Worm (Caenorhabditis elegans) whole organism, L1 larva: ENCODE data around the gene T28B11.1.
A peak's percentile ranks its signal among the peaks of the same experiment; 100 is the strongest.

ENCODE experiments used
- C04F5.9 ChIP-seq: sonication (generic microtip); optimal IDR thresholded peaks from 2 replicates; lab custom pipeline; 2016; ENCODE audit warnings: missing genetic modification characterization, missing compliant biosample characterization
- C34B4.2 ChIP-seq: sonication (generic microtip); optimal IDR thresholded peaks from 2 replicates; lab custom pipeline; 2017; ENCODE audit warnings: mild to moderate bottlenecking, missing genetic modification characterization, missing compliant biosample characterization
- alr-1 ChIP-seq: fragments of 200-800 bp; sonication (Bioruptor generic); optimal IDR thresholded peaks from 2 replicates; lab custom pipeline; 2018; ENCODE audit warnings: borderline replicate concordance, mild to moderate bottlenecking, missing genetic modification characterization, missing compliant biosample characterization
- aly-2 ChIP-seq: fragments of 150-350 bp; optimal IDR thresholded peaks from 2 replicates; lab custom pipeline; 2014; ENCODE audit warnings: missing biosample characterization, missing genetic modification characterization
- blmp-1 ChIP-seq: fragments of 150-350 bp; optimal IDR thresholded peaks from 2 replicates; lab custom pipeline; 2014; ENCODE audit warnings: missing biosample characterization, missing genetic modification characterization
- ceh-63 ChIP-seq: fragments of 200-800 bp; sonication (Bioruptor generic); optimal IDR thresholded peaks from 2 replicates; lab custom pipeline; 2018; ENCODE audit warnings: mild to moderate bottlenecking, missing genetic modification characterization, missing compliant biosample characterization
- ceh-8 ChIP-seq: fragments of 200-800 bp; sonication (Bioruptor generic); optimal IDR thresholded peaks from 2 replicates; lab custom pipeline; 2018; ENCODE audit warnings: mild to moderate bottlenecking, missing genetic modification characterization, moderate library complexity, missing compliant biosample characterization
- ceh-90 ChIP-seq: sonication (generic microtip); optimal IDR thresholded peaks from 2 replicates; lab custom pipeline; 2016; ENCODE audit warnings: missing genetic modification characterization, missing compliant biosample characterization
- dsc-1 ChIP-seq: sonication (generic microtip); optimal IDR thresholded peaks from 2 replicates; lab custom pipeline; 2016; ENCODE audit warnings: mild to moderate bottlenecking, missing genetic modification characterization, missing compliant biosample characterization
- elt-2 ChIP-seq: sonication (generic microtip); optimal IDR thresholded peaks from 2 replicates; lab custom pipeline; 2016; ENCODE audit warnings: missing genetic modification characterization, mild to moderate bottlenecking, inconsistent platforms, missing compliant biosample characterization, missing genetic modification reagents
- elt-3 ChIP-seq, 6 experiments: fragments of 150-350 bp in 1 of 6; sonication (generic microtip); optimal IDR thresholded peaks; 2 replicates each; lab custom pipeline; 2017 to 2018; ENCODE audit warnings: missing biosample characterization in 6 of 6, missing genetic modification characterization in 6 of 6, inconsistent platforms in 1 of 6
- fkh-10 ChIP-seq: sonication (generic microtip); optimal IDR thresholded peaks from 2 replicates; lab custom pipeline; 2017; ENCODE audit warnings: missing biosample characterization, missing genetic modification reagents, missing genetic modification characterization
- fkh-8 ChIP-seq: sonication (generic microtip); optimal IDR thresholded peaks from 2 replicates; lab custom pipeline; 2016; ENCODE audit warnings: mild to moderate bottlenecking, missing genetic modification characterization, missing compliant biosample characterization
- hlh-4 ChIP-seq: sonication (generic microtip); optimal IDR thresholded peaks from 2 replicates; lab custom pipeline; 2016; ENCODE audit warnings: mild to moderate bottlenecking, missing genetic modification characterization, missing compliant biosample characterization
- hpl-2 ChIP-seq: fragments of 150-350 bp; optimal IDR thresholded peaks from 2 replicates; lab custom pipeline; 2014; ENCODE audit warnings: missing biosample characterization, missing genetic modification reagents, missing genetic modification characterization
- jun-1 ChIP-seq: fragments of 150-350 bp; optimal IDR thresholded peaks from 2 replicates; lab custom pipeline; 2014; ENCODE audit warnings: missing biosample characterization, missing genetic modification reagents, missing genetic modification characterization
- lin-13 ChIP-seq: fragments of 150-350 bp; optimal IDR thresholded peaks from 2 replicates; lab custom pipeline; 2014; ENCODE audit warnings: missing biosample characterization, missing genetic modification reagents, missing genetic modification characterization
- lin-14 ChIP-seq: fragments of 200-800 bp; sonication (Bioruptor generic); optimal IDR thresholded peaks from 2 replicates; lab custom pipeline; 2018; ENCODE audit warnings: mild to moderate bottlenecking, missing genetic modification characterization, moderate library complexity, missing compliant biosample characterization
- lin-35 ChIP-seq, 2 experiments: fragments of 150-350 bp; optimal IDR thresholded peaks; 2 replicates each; lab custom pipeline; 2014; ENCODE audit warnings: missing biosample characterization in 2 of 2, missing genetic modification characterization in 2 of 2, missing genetic modification reagents in 2 of 2
- lir-3 ChIP-seq: sonication (generic microtip); optimal IDR thresholded peaks from 2 replicates; lab custom pipeline; 2016; ENCODE audit warnings: mild to moderate bottlenecking, missing genetic modification characterization, moderate library complexity, missing compliant biosample characterization; ENCODE audit not compliant: poor library complexity
- mdl-1 ChIP-seq, 2 experiments: fragments of 150-350 bp; optimal IDR thresholded peaks; 2 replicates each; lab custom pipeline; 2014 to 2017; ENCODE audit warnings: missing biosample characterization in 2 of 2, missing genetic modification characterization in 2 of 2, inconsistent platforms in 1 of 2
- mef-2 ChIP-seq: fragments of 150-350 bp; optimal IDR thresholded peaks from 2 replicates; lab custom pipeline; 2014; ENCODE audit warnings: missing biosample characterization, missing genetic modification characterization
- nhr-19 ChIP-seq: fragments of 200-800 bp; sonication (Bioruptor generic); conservative IDR thresholded peaks from 2 replicates; pipeline ENCODE4 v1.3.6; 2022; ENCODE audit warnings: missing genetic modification characterization, missing compliant biosample characterization
- nhr-28 ChIP-seq: fragments of 150-350 bp; optimal IDR thresholded peaks from 2 replicates; lab custom pipeline; 2014; ENCODE audit warnings: missing biosample characterization, missing genetic modification characterization
- nhr-47 ChIP-seq: sonication (generic microtip); optimal IDR thresholded peaks from 2 replicates; lab custom pipeline; 2016; ENCODE audit warnings: mild to moderate bottlenecking, missing genetic modification characterization, moderate library complexity, missing compliant biosample characterization
- nhr-71 ChIP-seq: sonication (generic microtip); optimal IDR thresholded peaks from 2 replicates; lab custom pipeline; 2016; ENCODE audit warnings: mild to moderate bottlenecking, missing genetic modification characterization, moderate library complexity, missing compliant biosample characterization
- nhr-76 ChIP-seq: sonication (generic microtip); optimal IDR thresholded peaks from 2 replicates; lab custom pipeline; 2017; ENCODE audit warnings: missing biosample characterization, missing genetic modification characterization
- nhr-77 ChIP-seq: fragments of 150-350 bp; optimal IDR thresholded peaks from 2 replicates; lab custom pipeline; 2014; ENCODE audit warnings: missing biosample characterization, missing genetic modification characterization
- nhr-85 ChIP-seq: sonication (generic microtip); peaks from one replicate; lab custom pipeline; 2016; ENCODE audit warnings: missing genetic modification characterization, inconsistent platforms, missing compliant biosample characterization
- pag-3 ChIP-seq: sonication (generic microtip); optimal IDR thresholded peaks from 2 replicates; lab custom pipeline; 2017; ENCODE audit warnings: missing genetic modification characterization, mild to moderate bottlenecking, missing compliant biosample characterization, antibody characterized with exemption, borderline replicate concordance; ENCODE audit not compliant: insufficient read depth
- pax-3 ChIP-seq: fragments of 200-800 bp; sonication (Bioruptor generic); optimal IDR thresholded peaks from 2 replicates; lab custom pipeline; 2018; ENCODE audit warnings: mild to moderate bottlenecking, missing genetic modification characterization, moderate library complexity, missing compliant biosample characterization
- pqm-1 ChIP-seq: sonication (generic microtip); optimal IDR thresholded peaks from 3 replicates; lab custom pipeline; 2017; ENCODE audit warnings: missing biosample characterization, missing genetic modification characterization
- rnt-1 ChIP-seq: sonication (generic microtip); optimal IDR thresholded peaks from 2 replicates; lab custom pipeline; 2016; ENCODE audit warnings: mild to moderate bottlenecking, missing genetic modification characterization, moderate library complexity, missing compliant biosample characterization
- skn-1 ChIP-seq: fragments of 150-350 bp; optimal IDR thresholded peaks from 2 replicates; lab custom pipeline; 2014; ENCODE audit warnings: missing biosample characterization, missing genetic modification characterization
- tbx-2 ChIP-seq: sonication (generic microtip); optimal IDR thresholded peaks from 2 replicates; lab custom pipeline; 2016; ENCODE audit warnings: missing genetic modification characterization, missing compliant biosample characterization
- unc-30 ChIP-seq: sonication (generic microtip); optimal IDR thresholded peaks from 2 replicates; lab custom pipeline; 2017; ENCODE audit warnings: missing biosample characterization, missing genetic modification characterization
- unc-62 ChIP-seq: fragments of 150-350 bp; optimal IDR thresholded peaks from 2 replicates; lab custom pipeline; 2014; ENCODE audit warnings: missing biosample characterization, missing genetic modification reagents, missing genetic modification characterization
- unc-86 ChIP-seq: sonication (generic microtip); optimal IDR thresholded peaks from 2 replicates; lab custom pipeline; 2016; ENCODE audit warnings: missing genetic modification characterization, missing compliant biosample characterization
- unc-98 ChIP-seq: fragments of 200-800 bp; sonication (Bioruptor generic); IDR thresholded peaks from 2 replicates; pipeline ENCODE4 v1.3.6; 2022; ENCODE audit warnings: missing genetic modification characterization, missing compliant biosample characterization
- vab-15 ChIP-seq: sonication (generic microtip); optimal IDR thresholded peaks from 2 replicates; lab custom pipeline; 2017; ENCODE audit warnings: missing genotype, mild to moderate bottlenecking, missing genetic modification characterization, missing compliant biosample characterization
- xbp-1 ChIP-seq: sonication (generic microtip); optimal IDR thresholded peaks from 2 replicates; lab custom pipeline; 2016; ENCODE audit warnings: missing genetic modification characterization, missing compliant biosample characterization

T28B11.1 gene

DNA sequence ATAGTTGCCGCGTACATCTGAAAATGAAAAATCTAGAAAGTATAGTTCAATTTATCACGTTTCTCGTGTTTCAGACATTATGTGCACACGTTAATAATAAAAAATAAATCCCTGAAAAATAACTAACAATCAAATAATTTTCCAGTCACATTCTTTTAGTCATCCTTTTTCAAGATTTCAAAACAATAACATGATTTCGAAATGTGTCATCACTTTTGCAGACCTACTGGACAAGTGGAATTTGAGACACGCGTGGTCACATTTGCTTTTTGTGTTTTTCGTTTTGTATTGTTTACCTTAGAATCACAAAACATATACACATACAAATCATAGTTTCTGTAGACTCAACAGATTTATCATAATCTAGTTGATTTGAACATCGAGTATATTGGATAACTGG is 22.8 kb downstream of the T28B11.1 start (continued):
- TF ChIP-seq tbx-2 (no peak), lir-3 (tag; lab: Kevin White, UChicago) (no peak), ceh-90 (tag; lab: Kevin White, UChicago) (no peak), nhr-85 (tag; lab: Kevin White, UChicago) (peak; percentile 45), elt-3 (tag; optimal IDR thresholded peaks at IDR 0.05; lab: Kevin White, UChicago) (no peak)

DNA sequence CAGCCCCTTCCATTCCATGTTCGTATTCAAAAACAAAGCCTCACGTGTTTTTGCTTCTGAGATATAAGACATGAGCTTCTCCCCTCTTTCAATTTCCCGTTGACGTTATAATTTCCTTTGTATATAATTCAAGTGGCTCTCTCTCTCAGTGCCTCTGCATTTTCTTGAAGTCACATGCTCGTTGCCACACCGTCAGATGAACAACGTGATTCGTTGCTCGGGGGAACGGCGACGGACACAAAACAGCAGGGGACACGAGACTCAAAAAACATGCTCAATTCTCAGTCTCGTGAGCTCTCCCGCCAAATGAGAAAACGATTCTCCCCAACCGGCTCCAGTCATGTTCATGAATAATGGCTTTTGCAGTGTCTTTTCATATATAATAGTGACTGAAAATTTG is 23.9 kb downstream of the T28B11.1 start:
- TF ChIP-seq fkh-10 (no peak), unc-86 (tag; lab: Kevin White, UChicago) (peak; percentile 11), dsc-1 (peak; percentile 66), vab-15 (tag; lab: Kevin White, UChicago) (no peak), lin-14 (GFP tag; lab: Kevin White, UChicago) (peak; percentile 26), fkh-8 (tag; lab: Kevin White, UChicago) (peak; percentile 72), nhr-47 (tag; lab: Kevin White, UChicago) (peak; percentile 22), nhr-76 (no peak), ceh-90 (tag; lab: Kevin White, UChicago) (no peak), nhr-71 (tag; lab: Kevin White, UChicago) (peak; percentile 46), pax-3 (tag; lab: Kevin White, UChicago) (peak; percentile 49)

DNA sequence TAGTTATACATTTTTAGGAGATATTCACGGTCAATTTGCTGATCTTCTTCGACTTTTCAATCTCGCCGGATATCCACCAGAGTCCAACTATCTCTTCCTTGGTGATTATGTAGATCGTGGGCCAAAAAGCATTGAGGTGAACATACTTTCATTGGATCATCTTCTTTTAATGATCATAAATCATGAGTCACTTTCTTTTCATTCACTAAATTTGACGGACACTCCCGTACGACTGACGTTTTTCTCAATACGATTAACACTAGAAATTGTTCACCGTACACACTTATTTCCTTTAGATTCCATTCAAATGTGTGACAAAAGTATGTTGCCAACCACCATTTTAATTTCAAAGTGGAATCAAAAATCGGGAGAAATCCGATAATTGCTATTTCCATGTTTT is 29.3 kb downstream of the T28B11.1 start:
- TF ChIP-seq blmp-1 (tag; lab: Kevin White, UChicago) (peak; percentile 91), lin-14 (GFP tag; lab: Kevin White, UChicago) (peak; percentile 18), nhr-85 (tag; lab: Kevin White, UChicago) (peak; percentile 60), fkh-10 (no peak), ceh-63 (no peak), hlh-4 (tag; lab: Kevin White, UChicago) (no peak)

DNA sequence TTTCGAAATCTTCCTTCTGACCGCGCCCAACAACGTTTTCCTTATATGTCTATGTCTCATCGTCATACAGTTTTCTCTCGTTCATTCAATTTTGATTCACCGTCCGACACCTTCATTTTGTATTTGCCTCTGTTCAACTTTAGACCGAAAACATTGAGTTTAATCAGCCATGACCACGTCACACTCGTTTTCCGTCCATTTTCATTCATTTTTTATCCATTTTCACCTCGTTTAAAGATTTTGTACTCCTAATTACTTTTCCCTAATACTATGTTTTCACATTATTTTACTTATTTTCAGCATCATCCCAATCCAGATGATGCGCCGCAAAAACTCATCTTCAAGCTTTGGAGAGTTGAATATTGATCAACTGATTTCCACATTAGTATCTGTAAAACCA is 30.0 kb downstream of the T28B11.1 start, which contains the start of gene pph-1:
pph-1 (plus strand) TSS at position 301 of the 400 bp plus-strand sequence.
- TF ChIP-seq nhr-19 (GFP tag; lab: Robert Waterston, UW) (no peak), lin-14 (GFP tag; lab: Kevin White, UChicago) (peak; percentile 28), blmp-1 (tag; lab: Kevin White, UChicago) (peak; percentile 44), ceh-63 (no peak), mdl-1 (tag; optimal IDR thresholded peaks at IDR 0.05; lab: Kevin White, UChicago) (no peak), rnt-1 (tag; lab: Kevin White, UChicago) (no peak), hlh-4 (tag; lab: Kevin White, UChicago) (no peak)

DNA sequence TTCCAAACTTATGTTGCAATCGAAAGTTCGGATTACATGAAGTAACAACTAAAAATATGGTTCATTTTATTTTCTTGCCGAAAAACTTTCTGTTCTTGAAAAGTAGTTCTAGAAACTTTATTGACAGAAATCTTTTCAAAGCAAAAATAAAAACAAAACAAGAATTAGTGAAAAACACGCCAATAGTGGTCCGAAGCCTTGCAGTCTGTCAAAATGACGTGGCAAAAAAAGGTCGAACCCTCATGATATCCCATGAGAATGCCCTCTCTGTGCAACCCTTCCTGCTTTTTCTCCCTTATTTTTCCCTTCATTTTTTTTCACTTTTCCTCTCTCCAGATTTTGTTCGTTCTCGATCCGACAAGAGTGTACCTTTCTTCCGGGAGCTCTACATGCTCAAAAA is 33.1 kb downstream of the T28B11.1 start:
- TF ChIP-seq ceh-63: no peak
- TF ChIP-seq skn-1 (tag; lab: Kevin White, UChicago): no peak
- no peak for TF ChIP-seq lin-35 (GFP tag; optimal IDR thresholded peaks at IDR 0.05; lab: Kevin White, UChicago)
- no peak for TF ChIP-seq lin-13 (GFP tag; lab: Kevin White, UChicago)
- TF ChIP-seq rnt-1 (tag; lab: Kevin White, UChicago): no peak
- TF ChIP-seq unc-30 (tag; lab: Kevin White, UChicago): no peak
- no peak for TF ChIP-seq mef-2
- no peak for TF ChIP-seq pag-3
- no peak for TF ChIP-seq C34B4.2
- no peak for TF ChIP-seq unc-62 (GFP tag; lab: Kevin White, UChicago)
- no peak for TF ChIP-seq jun-1
- TF ChIP-seq hpl-2: no peak
- TF ChIP-seq, all 84 proteins: peak for 0

DNA sequence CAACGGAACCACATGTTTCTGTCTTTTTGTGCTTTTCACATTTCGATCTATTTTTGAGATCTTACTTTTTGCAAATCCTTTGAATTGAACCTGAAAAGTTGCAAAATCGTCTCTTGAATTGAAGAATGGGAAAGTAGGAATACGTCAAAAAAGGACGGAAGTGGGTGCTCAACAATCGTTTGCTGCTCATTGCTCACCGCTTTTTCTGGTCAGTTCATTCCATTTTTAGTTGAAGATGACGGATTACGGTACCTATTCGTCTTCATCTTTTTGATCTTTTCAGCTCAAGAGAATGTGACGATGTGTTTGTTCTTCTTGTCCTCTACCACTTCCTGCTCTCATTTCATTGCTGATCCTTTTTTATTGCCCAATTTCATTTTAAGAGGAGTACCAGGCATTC is 37.0 kb downstream of the T28B11.1 start, which contains the start of gene C05A2.4:
C05A2.4 (plus strand) TSS at position 301 of the 400 bp plus-strand sequence.
- no peak for TF ChIP-seq nhr-28 (tag; lab: Kevin White, UChicago)
- TF ChIP-seq elt-2: no peak
- TF ChIP-seq pqm-1: no peak
- TF ChIP-seq pag-3: no peak
- TF ChIP-seq xbp-1 (tag; lab: Kevin White, UChicago): no peak
- no peak for TF ChIP-seq nhr-77 (tag; lab: Kevin White, UChicago)
- no peak for TF ChIP-seq aly-2 (tag; lab: Kevin White, UChicago)
- no peak for TF ChIP-seq C04F5.9
- TF ChIP-seq unc-98 (GFP tag; lab: Robert Waterston, UW): no peak
- TF ChIP-seq hpl-2: no peak
- no peak for TF ChIP-seq ceh-8 (GFP tag; lab: Kevin White, UChicago)
- no peak for TF ChIP-seq skn-1 (tag; lab: Kevin White, UChicago)
- no peak for TF ChIP-seq fkh-8 (tag; lab: Kevin White, UChicago)
- TF ChIP-seq alr-1 (tag; lab: Kevin White, UChicago): no peak
- TF ChIP-seq dsc-1: no peak
